Fruit fly (Drosophila melanogaster) S2 (cell line): ENCODE measurements around the gene CG3434.

Experiments used
- CG8478 ChIP-seq: fragments of >200 bp; optimal IDR thresholded peaks from 2 replicates; lab custom pipeline; 2018
- CTCF ChIP-seq, 2 experiments: fragments of >200 bp; optimal IDR thresholded peaks; 2 replicates each; lab custom pipeline; 2018

CG3434 gene

DNA sequence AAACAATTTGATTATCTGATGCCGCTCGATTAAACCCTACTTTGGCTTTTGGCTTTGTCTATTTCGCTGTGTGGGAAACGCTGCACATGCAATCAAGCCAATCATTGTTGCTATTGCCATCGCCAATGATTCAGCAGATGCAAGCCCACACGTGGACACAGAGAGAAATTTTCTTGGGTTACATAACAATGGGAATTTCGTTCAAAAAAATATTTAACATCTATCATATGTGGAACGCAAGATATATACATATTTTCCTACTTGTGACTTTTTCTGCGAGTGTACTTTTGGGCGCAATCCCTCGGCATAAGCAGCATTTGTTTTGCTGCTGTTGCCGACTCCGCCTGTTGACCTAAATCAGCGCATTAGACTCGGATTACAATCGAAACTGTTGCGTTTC lies 41.3 kb downstream of the CG3434 start:
- TF ChIP-seq CTCF (optimal IDR thresholded peaks at IDR 0.05; lab: Kevin White, UChicago) (no peak), CG8478 (lab: Kevin White, UChicago) (no peak)

DNA sequence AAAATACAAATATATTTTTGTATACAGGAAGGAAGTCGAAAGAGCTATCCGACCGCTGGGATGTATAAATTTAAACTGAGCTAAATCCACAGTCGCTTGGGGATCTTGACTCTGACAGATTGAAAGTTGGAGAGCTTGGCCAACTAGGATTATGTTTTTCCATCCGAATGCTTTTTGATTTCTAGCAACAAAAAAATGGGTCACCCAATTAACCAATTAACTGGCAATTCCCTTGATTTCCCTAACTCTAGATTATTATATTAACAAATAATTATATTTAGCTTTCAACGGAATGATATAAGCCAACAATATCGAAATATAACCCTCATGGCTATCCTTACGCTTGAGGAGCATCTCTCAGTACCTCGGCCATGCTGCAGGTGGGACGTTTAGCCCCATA lies 43.3 kb downstream of the CG3434 start, which contains the start of gene CG3982:
TSS of gene CG3982 (minus strand) at position 101 of the 400 bp plus-strand sequence.
- no peak for TF ChIP-seq CTCF (optimal IDR thresholded peaks at IDR 0.05; lab: Kevin White, UChicago)
- TF ChIP-seq CG8478 (lab: Kevin White, UChicago), result no peak

dm6 chr3L:9410754-9411423 lies 49.7 kb downstream of the CG3434 start, which contains the start of the genes CG4022 and Cpsf5:
Gene CG4022 (minus strand): TSS chr3L:9410832.
Gene Cpsf5 (plus strand): TSS chr3L:9411038.
- TF ChIP-seq CG8478 (lab: Kevin White, UChicago) (no peak), CTCF (optimal IDR thresholded peaks at IDR 0.05; lab: Kevin White, UChicago) (no peak)

dm6 chr3L:9410030-9410589 lies 50.5 kb downstream of the CG3434 start:
- TF ChIP-seq CG8478 (lab: Kevin White, UChicago) (no peak), CTCF (optimal IDR thresholded peaks at IDR 0.05; lab: Kevin White, UChicago) (no peak)
